Worm (Caenorhabditis elegans): ENCODE results near the gene gcy-34.

The gcy-34 gene

ce11 chrV:13374532-13374931, 11.2 kb downstream of the gcy-34 start (continued):
- TF ChIP-seq mep-1 (tag; optimal IDR thresholded peaks at IDR 0.05) = peak; percentile 61
- no peak for TF ChIP-seq ceh-90 (tag; optimal IDR thresholded peaks at IDR 0.05)
- TF ChIP-seq fkh-10 (GFP tag; optimal IDR thresholded peaks at IDR 0.05) = no peak
- TF ChIP-seq hlh-17 (GFP tag; optimal IDR thresholded peaks at IDR 0.05; ENCODE audit: borderline replicate concordance) = no peak
- no peak for TF ChIP-seq egl-27 (tag; optimal IDR thresholded peaks at IDR 0.05)
- no peak for TF ChIP-seq skn-1 (tag; optimal IDR thresholded peaks at IDR 0.05)
- TF ChIP-seq irx-1 (tag; optimal IDR thresholded peaks at IDR 0.05) = no peak
- TF ChIP-seq fkh-8 (tag; optimal IDR thresholded peaks at IDR 0.05) = no peak
- no peak for TF ChIP-seq lir-3 (tag; optimal IDR thresholded peaks at IDR 0.05; ENCODE audit: poor library complexity)
- TF ChIP-seq nhr-90 (tag; optimal IDR thresholded peaks at IDR 0.05; ENCODE audit: poor library complexity) = peak; percentile 45
- TF ChIP-seq C34B4.2 (tag; optimal IDR thresholded peaks at IDR 0.05) = no peak
- no peak for TF ChIP-seq dsc-1 (tag; optimal IDR thresholded peaks at IDR 0.05)
- no peak for TF ChIP-seq mef-2 (tag; optimal IDR thresholded peaks at IDR 0.05)
- no peak for TF ChIP-seq nhr-84 (tag; optimal IDR thresholded peaks at IDR 0.05)
- TF ChIP-seq unc-98 (GFP tag; IDR thresholded peaks at IDR 0.05) = no peak
- TF ChIP-seq nhr-76 (tag; optimal IDR thresholded peaks at IDR 0.05) = no peak
- TF ChIP-seq nhr-19 (GFP tag; conservative IDR thresholded peaks at IDR 0.05) = no peak
- peak; percentile 94 for TF ChIP-seq grh-1 (GFP tag; IDR thresholded peaks at IDR 0.05)
- TF ChIP-seq unc-130 (tag; optimal IDR thresholded peaks at IDR 0.05) = no peak
- peak; percentile 19 to 32 for TF ChIP-seq efl-1 (optimal IDR thresholded peaks at IDR 0.05)
- peak in 1 of 2 experiments; percentile 50 for TF ChIP-seq efl-1 (GFP tag; optimal IDR thresholded peaks at IDR 0.05 in 1 of 2)
- no peak for TF ChIP-seq alr-1 (tag; optimal IDR thresholded peaks at IDR 0.05; ENCODE audit: borderline replicate concordance)
- TF ChIP-seq ceh-8 (GFP tag; optimal IDR thresholded peaks at IDR 0.05) = no peak
- TF ChIP-seq pag-3 (tag; optimal IDR thresholded peaks at IDR 0.05; ENCODE audit: borderline replicate concordance, insufficient read depth) = no peak
- no peak for TF ChIP-seq sox-4 (tag; optimal IDR thresholded peaks at IDR 0.05)
- TF ChIP-seq nhr-28 (tag; optimal IDR thresholded peaks at IDR 0.05) = no peak
- no peak for TF ChIP-seq lin-15B (tag; optimal IDR thresholded peaks at IDR 0.05)
- no peak for TF ChIP-seq nhr-12 (tag; optimal IDR thresholded peaks at IDR 0.05)
- no peak for TF ChIP-seq Y116A8C.19 (tag; optimal IDR thresholded peaks at IDR 0.05; ENCODE audit: borderline replicate concordance)
- TF ChIP-seq ets-5 (GFP tag; IDR thresholded peaks at IDR 0.05) = no peak

- TF ChIP-seq ceh-88 (GFP tag; IDR thresholded peaks at IDR 0.05) (no peak), ceh-8 (GFP tag; optimal IDR thresholded peaks at IDR 0.05) (no peak), mdl-1 (tag; optimal IDR thresholded peaks at IDR 0.05) (no peak), unc-86 (tag; optimal IDR thresholded peaks at IDR 0.05) (no peak), ceh-82 (tag; optimal IDR thresholded peaks at IDR 0.05) (no peak), lin-35 (GFP tag; optimal IDR thresholded peaks at IDR 0.05) (peak in 1 of 2 experiments; percentile 47), elt-2 (tag; optimal IDR thresholded peaks at IDR 0.05) (peak; percentile 94), nhr-47 (tag; optimal IDR thresholded peaks at IDR 0.05) (no peak), nhr-77 (tag; optimal IDR thresholded peaks at IDR 0.05) (no peak), lin-13 (GFP tag; optimal IDR thresholded peaks at IDR 0.05) (no peak), efl-3 (GFP tag; optimal IDR thresholded peaks at IDR 0.05) (no peak), lin-14 (GFP tag; optimal IDR thresholded peaks at IDR 0.05) (peak; percentile 54), efl-1 (optimal IDR thresholded peaks at IDR 0.05) (no peak), efl-1 (GFP tag; optimal IDR thresholded peaks at IDR 0.05 in 1 of 2) (peak in 1 of 2 experiments; percentile 83), unc-30 (tag; optimal IDR thresholded peaks at IDR 0.05) (no peak), nhr-19 (GFP tag; conservative IDR thresholded peaks at IDR 0.05) (no peak), ces-1 (GFP tag; optimal IDR thresholded peaks at IDR 0.05) (no peak), sup-37 (GFP tag; optimal IDR thresholded peaks at IDR 0.05) (no peak), nhr-84 (tag; optimal IDR thresholded peaks at IDR 0.05) (no peak), C04F5.9 (tag; optimal IDR thresholded peaks at IDR 0.05) (no peak), ets-5 (GFP tag; IDR thresholded peaks at IDR 0.05) (no peak), pqm-1 (tag; optimal IDR thresholded peaks at IDR 0.05) (peak; percentile 55), aha-1 (tag; optimal IDR thresholded peaks at IDR 0.05) (no peak), C16A3.4 (tag; optimal IDR thresholded peaks at IDR 0.05) (no peak), nhr-85 (tag) (peak; percentile 72), nhr-237 (tag; optimal IDR thresholded peaks at IDR 0.05) (no peak), fkh-10 (GFP tag; optimal IDR thresholded peaks at IDR 0.05) (no peak), pax-3 (tag; optimal IDR thresholded peaks at IDR 0.05) (peak; percentile 20), lin-15B (tag; optimal IDR thresholded peaks at IDR 0.05) (no peak), elt-3 (tag; optimal IDR thresholded peaks at IDR 0.05) (peak in 4 of 6 experiments; percentile 18 to 68 (median 58))
These were observed 12.1 kb downstream of the gcy-34 start for ce11 chrV:13373643-13374042.
